Worm (Caenorhabditis elegans) whole organism, L4 larva: ENCODE measurements around the gene haao-1.

Experiments
- F49E8.2 ChIP-seq: sonication (generic microtip); optimal IDR thresholded peaks from 2 replicates; lab custom pipeline; 2016; ENCODE audit warnings: missing compliant biosample characterization, mild to moderate bottlenecking, missing genetic modification characterization, borderline replicate concordance
- R02D3.7 ChIP-seq: fragments of 150-350 bp; sonication (generic microtip); optimal IDR thresholded peaks from 3 replicates; lab custom pipeline; 2014; ENCODE audit warnings: missing biosample characterization, missing genetic modification characterization
- T20F7.1 ChIP-seq: fragments of 200-800 bp; sonication (Bioruptor generic); optimal IDR thresholded peaks from 2 replicates; lab custom pipeline; 2018; ENCODE audit warnings: mild to moderate bottlenecking, missing genetic modification characterization, missing compliant biosample characterization
- T26A8.4 ChIP-seq: fragments of 200-800 bp; sonication (Bioruptor generic); IDR thresholded peaks from 2 replicates; pipeline ENCODE4 v1.3.6; 2022; ENCODE audit warnings: missing genetic modification characterization, missing compliant biosample characterization
- Y48G9A.11 ChIP-seq: fragments of 200-800 bp; sonication (Bioruptor generic); IDR thresholded peaks from 2 replicates; pipeline ENCODE4 v1.3.6; 2022; ENCODE audit warnings: missing genetic modification reagents, missing genetic modification characterization, missing compliant biosample characterization
- Y5F2A.4 ChIP-seq: fragments of 200-800 bp; sonication (Bioruptor generic); optimal IDR thresholded peaks from 2 replicates; lab custom pipeline; 2018; ENCODE audit warnings: mild to moderate bottlenecking, missing genetic modification characterization, missing compliant biosample characterization
- aha-1 ChIP-seq: fragments of 150-350 bp; peaks from one replicate; lab custom pipeline; 2014; ENCODE audit warnings: missing biosample characterization, missing genetic modification characterization
- aly-2 ChIP-seq: sonication (generic microtip); optimal IDR thresholded peaks from 2 replicates; lab custom pipeline; 2018; ENCODE audit warnings: missing biosample characterization, missing genetic modification characterization
- ama-1 ChIP-seq: fragments of 150-350 bp; optimal IDR thresholded peaks from 2 replicates; lab custom pipeline; 2014; ENCODE audit warnings: inconsistent platforms, mixed read lengths
- arid-1 ChIP-seq: fragments of 200-800 bp; sonication (Bioruptor generic); conservative IDR thresholded peaks from 2 replicates; pipeline ENCODE4 v1.3.6; 2022; ENCODE audit warnings: missing genetic modification reagents, missing genetic modification characterization, missing compliant biosample characterization
- attf-4 ChIP-seq: sonication (generic microtip); optimal IDR thresholded peaks from 3 replicates; lab custom pipeline; 2017; ENCODE audit warnings: missing biosample characterization, missing genetic modification characterization
- ceh-20 ChIP-seq: fragments of 200-800 bp; sonication (Bioruptor generic); IDR thresholded peaks from 2 replicates; pipeline ENCODE4 v1.3.6; 2022; ENCODE audit warnings: missing genetic modification reagents, missing genetic modification characterization, missing compliant biosample characterization
- ceh-28 ChIP-seq: fragments of 150-350 bp; optimal IDR thresholded peaks from 2 replicates; lab custom pipeline; 2014; ENCODE audit warnings: missing biosample characterization, missing genetic modification reagents, missing genetic modification characterization
- ceh-32 ChIP-seq: sonication (generic microtip); optimal IDR thresholded peaks from 2 replicates; lab custom pipeline; 2016; ENCODE audit warnings: mild to moderate bottlenecking, missing genetic modification characterization, missing compliant biosample characterization; ENCODE audit not compliant: poor library complexity
- ceh-62 ChIP-seq: sonication (generic microtip); optimal IDR thresholded peaks from 2 replicates; lab custom pipeline; 2017; ENCODE audit warnings: missing biosample characterization, missing genetic modification characterization
- ceh-82 ChIP-seq: sonication (generic microtip); optimal IDR thresholded peaks from 2 replicates; lab custom pipeline; 2017; ENCODE audit warnings: missing biosample characterization, missing genetic modification characterization
- cey-2 ChIP-seq: sonication (generic microtip); optimal IDR thresholded peaks from 3 replicates; lab custom pipeline; 2017; ENCODE audit warnings: missing genetic modification characterization, mild to moderate bottlenecking, missing compliant biosample characterization, antibody characterized with exemption, borderline replicate concordance; ENCODE audit not compliant: insufficient read depth
- daf-12 ChIP-seq: fragments of 150-350 bp; optimal IDR thresholded peaks from 2 replicates; lab custom pipeline; 2014; ENCODE audit warnings: missing biosample characterization, missing genetic modification reagents, missing genetic modification characterization
- daf-16 ChIP-seq, 3 experiments: sonication (generic microtip); optimal IDR thresholded peaks; 2 replicates each; lab custom pipeline; 2016 to 2017; ENCODE audit warnings: missing genetic modification characterization in 3 of 3, missing genetic modification reagents in 3 of 3, mild to moderate bottlenecking in 2 of 3, missing compliant biosample characterization in 2 of 3, missing biosample characterization in 1 of 3, moderate library complexity in 1 of 3
- dmd-6 ChIP-seq: fragments of 200-800 bp; sonication (Bioruptor generic); IDR thresholded peaks from 2 replicates; pipeline ENCODE4 v1.3.6; 2022; ENCODE audit warnings: missing genetic modification reagents, missing genetic modification characterization, missing compliant biosample characterization
- dmd-8 ChIP-seq: fragments of 200-800 bp; sonication (Bioruptor generic); IDR thresholded peaks from 2 replicates; pipeline ENCODE4 v1.3.6; 2022; ENCODE audit warnings: missing genetic modification characterization, missing compliant biosample characterization
- dmd-9 ChIP-seq: fragments of 200-800 bp; sonication (Bioruptor generic); IDR thresholded peaks from 2 replicates; pipeline ENCODE4 v1.3.6; 2022; ENCODE audit warnings: missing genetic modification reagents, missing genetic modification characterization, missing compliant biosample characterization
- dpl-1 ChIP-seq: fragments of 150-350 bp; optimal IDR thresholded peaks from 2 replicates; lab custom pipeline; 2014; ENCODE audit warnings: missing biosample characterization, missing genetic modification reagents, missing genetic modification characterization
- dve-1 ChIP-seq: sonication (generic microtip); optimal IDR thresholded peaks from 2 replicates; lab custom pipeline; 2017; ENCODE audit warnings: antibody characterized with exemption, mild to moderate bottlenecking, missing genetic modification characterization, missing compliant biosample characterization; ENCODE audit not compliant: insufficient read depth
- egl-43 ChIP-seq: fragments of 200-800 bp; sonication (Bioruptor generic); IDR thresholded peaks from 2 replicates; pipeline ENCODE4 v1.3.6; 2022; ENCODE audit warnings: missing genetic modification reagents, missing genetic modification characterization, missing compliant biosample characterization
- fos-1 ChIP-seq: fragments of 150-350 bp; optimal IDR thresholded peaks from 2 replicates; lab custom pipeline; 2014; ENCODE audit warnings: missing biosample characterization, missing genetic modification characterization
- gei-8 ChIP-seq: fragments of 200-800 bp; sonication (Bioruptor generic); optimal IDR thresholded peaks from 2 replicates; lab custom pipeline; 2018; ENCODE audit warnings: mild to moderate bottlenecking, missing genetic modification characterization, missing compliant biosample characterization
- hmg-1.1 ChIP-seq: fragments of 200-800 bp; sonication (Bioruptor generic); IDR thresholded peaks from 2 replicates; pipeline ENCODE4 v1.3.6; 2022; ENCODE audit warnings: missing genetic modification reagents, missing genetic modification characterization, missing compliant biosample characterization
- lin-15B ChIP-seq: fragments of 150-350 bp; sonication (generic microtip); optimal IDR thresholded peaks from 3 replicates; lab custom pipeline; 2014; ENCODE audit warnings: missing biosample characterization, missing genetic modification characterization
- lin-29 ChIP-seq: fragments of 200-800 bp; sonication (Bioruptor generic); IDR thresholded peaks from 2 replicates; pipeline ENCODE4 v1.3.6; 2022; ENCODE audit warnings: missing genetic modification reagents, missing genetic modification characterization, missing compliant biosample characterization
- lin-39 ChIP-seq: fragments of 150-350 bp; optimal IDR thresholded peaks from 2 replicates; lab custom pipeline; 2014; ENCODE audit warnings: missing biosample characterization, missing genetic modification reagents, missing genetic modification characterization
- mep-1 ChIP-seq: fragments of 150-350 bp; sonication (generic microtip); optimal IDR thresholded peaks from 3 replicates; lab custom pipeline; 2014; ENCODE audit warnings: missing biosample characterization, missing genetic modification characterization
- mes-2 ChIP-seq: sonication (generic microtip); optimal IDR thresholded peaks from 2 replicates; lab custom pipeline; 2016; ENCODE audit warnings: missing genotype, mild to moderate bottlenecking, missing genetic modification characterization, missing compliant biosample characterization; ENCODE audit not compliant: poor library complexity, severe bottlenecking
- nhr-237 ChIP-seq: sonication (generic microtip); optimal IDR thresholded peaks from 2 replicates; lab custom pipeline; 2017; ENCODE audit warnings: missing biosample characterization, missing genetic modification characterization
- nhr-42 ChIP-seq: fragments of 200-800 bp; sonication (Bioruptor generic); IDR thresholded peaks from 2 replicates; pipeline ENCODE4 v1.3.6; 2022; ENCODE audit warnings: missing genetic modification characterization, missing compliant biosample characterization
- nhr-76 ChIP-seq: fragments of 150-350 bp; optimal IDR thresholded peaks from 2 replicates; lab custom pipeline; 2014; ENCODE audit warnings: missing biosample characterization, missing genetic modification characterization
- pha-4 ChIP-seq, 2 experiments: fragments of 150-350 bp in 1 of 2; fragments of 200-800 bp in 1 of 2; sonication (Bioruptor generic) in 1 of 2; IDR thresholded peaks in 1 of 2; optimal IDR thresholded peaks in 1 of 2; 2 replicates each; pipeline versions ENCODE4 v1.3.6 to Lab custom; 2014 to 2022; ENCODE audit warnings: missing genetic modification characterization in 2 of 2, missing genetic modification reagents in 2 of 2, missing biosample characterization in 1 of 2, missing compliant biosample characterization in 1 of 2
- pqm-1 ChIP-seq: sonication (generic microtip); optimal IDR thresholded peaks from 2 replicates; lab custom pipeline; 2017; ENCODE audit warnings: missing biosample characterization, missing genetic modification characterization
- saeg-2 ChIP-seq: fragments of 200-800 bp; sonication (Bioruptor generic); IDR thresholded peaks from 2 replicates; pipeline ENCODE4 v1.3.6; 2022; ENCODE audit warnings: missing genetic modification reagents, missing genetic modification characterization, missing compliant biosample characterization
- skn-1 ChIP-seq: fragments of 150-350 bp; optimal IDR thresholded peaks from 2 replicates; lab custom pipeline; 2014; ENCODE audit warnings: missing biosample characterization, missing genetic modification characterization
- snpc-4 ChIP-seq: fragments of 150-350 bp; optimal IDR thresholded peaks from 2 replicates; lab custom pipeline; 2014; ENCODE audit warnings: missing biosample characterization, missing genetic modification characterization
- spr-1 ChIP-seq: sonication (generic microtip); optimal IDR thresholded peaks from 2 replicates; lab custom pipeline; 2016; ENCODE audit warnings: mild to moderate bottlenecking, missing genetic modification characterization, missing compliant biosample characterization
- tra-1 ChIP-seq: fragments of 200-800 bp; sonication (Bioruptor generic); IDR thresholded peaks from 2 replicates; pipeline ENCODE4 v1.3.6; 2022; ENCODE audit warnings: missing genetic modification reagents, missing genetic modification characterization, missing compliant biosample characterization
- unc-62 ChIP-seq, 3 experiments: fragments of 150-350 bp in 1 of 3; sonication (generic microtip); optimal IDR thresholded peaks in 2 of 3; peaks in 1 of 3; 1 replicate in 1 of 3; 2 replicates in 2 of 3; lab custom pipeline; 2014 to 2017; ENCODE audit warnings: missing biosample characterization in 3 of 3, missing genetic modification characterization in 3 of 3, missing genetic modification reagents in 3 of 3, missing genotype in 1 of 3
- vab-7 ChIP-seq: fragments of 200-800 bp; sonication (Bioruptor generic); IDR thresholded peaks from 2 replicates; pipeline ENCODE4 v1.3.6; 2022; ENCODE audit warnings: missing genetic modification reagents, missing genetic modification characterization, missing compliant biosample characterization
- zfp-2 ChIP-seq: sonication (generic microtip); optimal IDR thresholded peaks from 2 replicates; lab custom pipeline; 2016; ENCODE audit warnings: mild to moderate bottlenecking, missing genetic modification characterization, missing compliant biosample characterization
- zip-11 ChIP-seq: fragments of 200-800 bp; sonication (Bioruptor generic); IDR thresholded peaks from 2 replicates; pipeline ENCODE4 v1.3.6; 2022; ENCODE audit warnings: missing genetic modification characterization, missing compliant biosample characterization
- zip-2 ChIP-seq: fragments of 150-350 bp; optimal IDR thresholded peaks from 2 replicates; lab custom pipeline; 2014; ENCODE audit warnings: missing biosample characterization, missing genetic modification characterization
- ztf-11 ChIP-seq: fragments of 150-350 bp; optimal IDR thresholded peaks from 2 replicates; lab custom pipeline; 2014; ENCODE audit warnings: missing biosample characterization, missing genetic modification characterization
- ztf-7 ChIP-seq: fragments of 150-350 bp; optimal IDR thresholded peaks from 2 replicates; lab custom pipeline; 2014; ENCODE audit warnings: missing biosample characterization, missing genetic modification characterization

The haao-1 gene

DNA sequence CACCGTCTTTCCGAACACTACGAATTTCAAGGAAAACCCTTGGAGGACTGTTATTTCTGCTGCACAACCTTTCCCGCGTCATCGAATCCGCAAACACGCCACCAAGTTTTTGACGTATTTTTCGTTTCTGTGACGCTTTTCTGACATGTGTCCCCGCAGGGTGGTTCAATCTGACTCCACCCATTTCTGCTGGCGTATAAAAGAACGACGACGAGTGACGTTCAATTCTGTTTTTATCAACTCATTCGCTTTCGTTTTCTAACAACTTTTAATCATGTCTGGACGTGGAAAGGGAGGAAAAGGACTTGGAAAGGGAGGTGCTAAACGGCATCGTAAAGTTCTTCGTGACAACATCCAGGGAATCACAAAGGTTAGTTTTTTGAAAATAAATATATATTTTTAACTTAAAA is 42.2 kb downstream of the haao-1 start, which contains the start of gene his-37 (continued):
- TF ChIP-seq arid-1 (GFP tag; lab: Robert Waterston, UW) (peak; percentile 92), R02D3.7 (tag; lab: Kevin White, UChicago) (no peak), mes-2 (tag; lab: Kevin White, UChicago) (peak; percentile 95), lin-29 (peak; percentile 95), ztf-7 (tag; lab: Kevin White, UChicago) (peak; percentile 90), aly-2 (tag; lab: Kevin White, UChicago) (no peak), tra-1 (GFP tag; lab: Robert Waterston, UW) (peak; percentile 98), dve-1 (tag; lab: Kevin White, UChicago) (peak; percentile 100), ama-1 (lab: Kevin White, UChicago) (peak; percentile 95), ceh-32 (peak; percentile 82), dmd-8 (GFP tag; lab: Robert Waterston, UW) (no peak), unc-62 (GFP tag; optimal IDR thresholded peaks at IDR 0.05 in 1 of 2; lab: Kevin White, UChicago) (peak; percentile 46 to 100), unc-62 (tag; optimal IDR thresholded peaks at IDR 0.05; lab: Kevin White, UChicago) (no peak), lin-39 (tag; lab: Kevin White, UChicago) (peak; percentile 62), zfp-2 (tag; lab: Kevin White, UChicago) (peak; percentile 85), snpc-4 (tag; lab: Kevin White, UChicago) (peak; percentile 54), ztf-11 (no peak), nhr-42 (GFP tag; lab: Robert Waterston, UW) (peak; percentile 97), dmd-9 (GFP tag; lab: Robert Waterston, UW) (peak; percentile 95), nhr-237 (tag; lab: Kevin White, UChicago) (peak; percentile 82), gei-8 (GFP tag; lab: Kevin White, UChicago) (peak; percentile 17), fos-1 (peak; percentile 74), hmg-1.1 (peak; percentile 97), daf-12 (no peak), ceh-28 (tag; lab: Kevin White, UChicago) (peak; percentile 59), zip-2 (tag; lab: Kevin White, UChicago) (peak; percentile 92), nhr-76 (peak; percentile 85), F49E8.2 (tag; lab: Kevin White, UChicago) (no peak), aha-1 (peak; percentile 100), ceh-20 (GFP tag; lab: Robert Waterston, UW) (peak; percentile 99), dpl-1 (peak; percentile 95), skn-1 (tag; lab: Kevin White, UChicago) (peak; percentile 78)
- TF ChIP-seq, all 104 proteins: peak for 85

DNA sequence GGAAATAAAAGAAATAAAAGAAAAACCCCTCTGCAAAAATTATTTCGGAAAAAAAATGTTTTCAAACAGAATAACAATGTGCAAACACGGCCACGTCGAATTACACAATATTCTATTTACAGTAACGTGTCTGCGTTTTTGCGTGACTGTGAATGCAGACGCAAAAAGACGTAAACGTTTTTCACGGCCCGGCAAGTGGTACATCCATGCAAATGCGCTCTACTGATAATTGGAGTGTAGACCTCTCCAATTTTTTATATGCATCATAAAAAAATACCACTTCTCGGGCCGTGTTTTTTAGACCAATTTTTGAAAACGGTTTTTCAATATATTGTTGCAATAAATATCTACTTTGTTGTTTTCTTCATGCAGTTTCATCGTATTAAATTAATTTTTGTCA is 44.7 kb downstream of the haao-1 start, which contains the start of gene nstp-10:
Gene nstp-10 (minus strand): TSS at position 378 of the 400 bp plus-strand sequence.
- 0 out of 2 replicates have a peak, but pooled peaks have one; percentile 10 for TF ChIP-seq vab-7
- no peak for TF ChIP-seq ceh-82 (tag; lab: Kevin White, UChicago)
- TF ChIP-seq R02D3.7 (tag; lab: Kevin White, UChicago) = no peak
- no peak for TF ChIP-seq spr-1
- peak; percentile 83 for TF ChIP-seq Y48G9A.11 (GFP tag; lab: Robert Waterston, UW)
- TF ChIP-seq dpl-1 = peak; percentile 42
- TF ChIP-seq tra-1 (GFP tag; lab: Robert Waterston, UW) = peak; percentile 55; the same call in 1 of the 2 replicates
- no peak for TF ChIP-seq Y5F2A.4 (GFP tag; lab: Kevin White, UChicago)
- no peak for TF ChIP-seq pqm-1 (tag; lab: Kevin White, UChicago)
- peak; percentile 20 for TF ChIP-seq lin-15B
- TF ChIP-seq pha-4 (GFP tag; IDR thresholded peaks at IDR 0.05; lab: Robert Waterston, UW) = no peak
- peak; percentile 8 for TF ChIP-seq pha-4 (tag; optimal IDR thresholded peaks at IDR 0.05; lab: Kevin White, UChicago)
- peak; percentile 40 for TF ChIP-seq mep-1 (tag; lab: Kevin White, UChicago)
- TF ChIP-seq zip-11 = no peak
- TF ChIP-seq attf-4 (tag; lab: Kevin White, UChicago) = no peak
- peak; percentile 54 for TF ChIP-seq T20F7.1
- TF ChIP-seq cey-2 (tag; lab: Kevin White, UChicago) = no peak
- TF ChIP-seq T26A8.4 (GFP tag; lab: Robert Waterston, UW) = no peak
- TF ChIP-seq daf-16 (GFP tag; optimal IDR thresholded peaks at IDR 0.05; lab: Kevin White, UChicago) = no peak
- TF ChIP-seq daf-16 (tag; optimal IDR thresholded peaks at IDR 0.05; lab: Kevin White, UChicago) = peak; percentile 7
- peak; percentile 9; the same call in 1 of the 2 replicates for TF ChIP-seq dmd-6
- no peak for TF ChIP-seq egl-43
- TF ChIP-seq saeg-2 = no peak
- no peak for TF ChIP-seq ceh-62 (tag; lab: Kevin White, UChicago)
